Worm (Caenorhabditis elegans): ENCODE results near the gene acl-1.

Gene acl-1

DNA sequence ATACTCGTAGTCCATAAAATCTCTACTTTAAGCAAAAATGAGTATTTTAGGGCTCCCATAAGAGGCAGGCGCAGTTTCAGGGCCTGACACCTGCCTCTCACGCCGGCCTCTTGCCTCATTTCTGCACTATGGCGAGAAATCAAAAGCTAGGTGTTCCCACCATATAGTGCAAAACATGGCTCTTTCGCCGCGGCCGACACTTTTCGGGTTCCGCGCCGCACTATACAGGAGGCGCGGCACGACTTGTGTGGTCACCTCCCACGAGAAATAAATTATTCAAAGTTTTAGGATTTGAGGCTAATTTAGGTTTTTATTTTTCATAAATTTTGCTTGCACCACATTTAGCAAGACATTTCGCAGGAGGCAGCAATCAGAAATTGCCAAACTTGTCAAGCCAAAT lies 42.8 kb downstream of the acl-1 start:
- TF ChIP-seq hlh-12 (tag; optimal IDR thresholded peaks at IDR 0.05) (no peak), snpc-1.1 (tag; optimal IDR thresholded peaks at IDR 0.05; ENCODE audit: insufficient read depth) (peak; percentile 71), lin-40 (tag; optimal IDR thresholded peaks at IDR 0.05) (no peak), rpc-1 (optimal IDR thresholded peaks at IDR 0.05) (no peak), rpc-1 (tag; optimal IDR thresholded peaks at IDR 0.05) (no peak), hmg-1.2 (GFP tag; IDR thresholded peaks at IDR 0.05) (peak; percentile 49; the same call in 1 of the 2 replicates), B0336.3 (GFP tag; IDR thresholded peaks at IDR 0.05) (no peak), B0019.2 (GFP tag; conservative IDR thresholded peaks at IDR 0.05) (no peak), snpc-4 (GFP tag; optimal IDR thresholded peaks at IDR 0.05) (peak; percentile 40), snpc-4 (tag; optimal IDR thresholded peaks at IDR 0.05) (peak in 3 of 4 experiments; percentile 58 to 90 (median 88)), aptf-2 (GFP tag; conservative IDR thresholded peaks at IDR 0.05) (no peak)

DNA sequence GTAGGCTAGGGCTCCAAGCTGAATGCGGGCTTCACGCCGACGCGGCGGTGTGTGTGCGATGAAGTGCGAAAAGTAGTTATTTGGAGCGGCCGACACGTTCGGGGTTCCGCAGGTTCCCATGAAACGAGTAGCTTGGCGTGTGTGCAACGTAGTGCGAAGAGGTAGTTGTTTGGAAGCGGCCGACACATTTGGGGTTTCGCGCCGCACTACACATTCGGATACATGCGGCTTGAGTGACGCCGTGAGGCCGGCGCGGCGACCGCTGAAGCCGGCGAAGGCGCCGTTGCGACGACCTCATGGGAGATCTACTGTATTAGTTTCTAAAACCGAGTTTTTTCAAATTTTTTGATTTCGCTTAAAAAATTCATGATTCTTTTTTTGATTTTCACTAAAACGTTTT lies 51.5 kb downstream of the acl-1 start:
- TF ChIP-seq snpc-4 (GFP tag; optimal IDR thresholded peaks at IDR 0.05) (no peak), snpc-4 (tag; optimal IDR thresholded peaks at IDR 0.05) (peak in 2 of 4 experiments; percentile 27 to 75), zfh-2 (GFP tag; conservative IDR thresholded peaks at IDR 0.05) (peak; percentile 70; the same call in 1 of the 2 replicates), T26A5.8 (tag; optimal IDR thresholded peaks at IDR 0.05) (no peak)

Data from whole organism, young adult.